Fruit fly (Drosophila melanogaster) whole organism, pupa: ENCODE measurements around the gene Mst85C.

ENCODE experiments used
- CG15710 ChIP-seq: fragments of 200-800 bp; sonication (Bioruptor generic); optimal IDR thresholded peaks from 2 replicates; lab custom pipeline; 2018; ENCODE audit warnings: missing biosample characterization, mild to moderate bottlenecking, missing genetic modification characterization, moderate library complexity
- CG17806 ChIP-seq: fragments of 200-800 bp; sonication (Bioruptor generic); optimal IDR thresholded peaks from 2 replicates; lab custom pipeline; 2018; ENCODE audit warnings: missing biosample characterization, mild to moderate bottlenecking, missing genetic modification characterization, moderate library complexity
- CG9948 ChIP-seq: fragments of 200-800 bp; sonication (Bioruptor generic); optimal IDR thresholded peaks from 2 replicates; lab custom pipeline; 2018; ENCODE audit warnings: missing biosample characterization, mild to moderate bottlenecking, missing genetic modification characterization, moderate library complexity
- Pif1B ChIP-seq: fragments of 200-800 bp; sonication (Bioruptor generic); optimal IDR thresholded peaks from 3 replicates; lab custom pipeline; 2016; ENCODE audit warnings: missing biosample characterization, missing genetic modification characterization

- TF ChIP-seq CG15710 (tag; lab: Kevin White, UChicago) (no peak), CG17806 (no peak), CG9948 (tag; lab: Kevin White, UChicago) (no peak), Pif1B (GFP tag; lab: Kevin White, UChicago) (no peak)
Measured at dm6 chr3R:9083379-9083778, 34.9 kb downstream of the Mst85C start.
